Fruit fly (Drosophila melanogaster) ovary, adult (tissue): ENCODE results near the gene Pten.

Source experiments
- CG17801 ChIP-seq: fragments of 200-800 bp; optimal IDR thresholded peaks from 2 replicates; lab custom pipeline; 2019; ENCODE audit warnings: missing biosample characterization, mild to moderate bottlenecking, missing genetic modification characterization, moderate library complexity; ENCODE audit not compliant: partially characterized antibody

Pten gene

DNA sequence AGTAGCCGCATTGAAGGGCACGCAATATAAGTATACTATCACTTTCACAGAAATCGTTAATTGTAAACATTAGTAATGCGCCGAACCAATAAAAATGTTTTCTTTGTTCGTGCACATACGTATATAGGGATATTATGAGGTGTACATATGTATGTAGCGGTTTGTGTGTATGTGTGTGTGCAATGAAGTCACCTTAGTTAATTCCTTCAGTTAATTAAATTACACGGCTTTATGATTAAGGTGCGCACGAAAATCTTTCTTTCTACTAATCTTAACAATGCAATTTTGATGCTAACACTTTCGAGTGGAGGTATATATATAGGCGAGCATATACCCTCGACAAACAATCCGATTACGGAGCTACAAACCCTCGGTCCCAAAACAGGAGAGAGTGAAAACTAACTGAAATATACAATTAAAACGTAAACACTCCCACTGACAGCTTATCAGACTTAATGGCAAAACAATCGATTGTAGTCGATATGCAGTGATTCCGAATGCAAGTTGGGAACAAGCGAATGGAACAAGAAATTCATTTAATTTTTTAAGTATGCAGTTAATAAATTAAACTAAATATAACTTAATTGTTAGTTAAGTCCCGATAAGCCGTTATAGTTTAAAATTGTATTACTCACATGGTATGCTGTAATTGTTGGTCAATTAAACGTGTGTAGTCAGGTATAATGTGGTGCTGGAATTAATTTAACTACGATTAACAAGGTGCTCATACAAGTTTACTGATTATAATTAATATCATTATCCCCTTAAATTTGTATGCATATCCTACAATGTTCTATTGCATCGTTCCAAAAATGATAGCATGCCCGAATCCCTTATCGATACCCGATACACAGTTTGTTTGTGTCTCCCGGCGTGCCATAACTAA lies 40.1 kb downstream of the Pten start, which contains the start of the genes Npc1a and Prosalpha6:
TSS of gene Npc1a (minus strand) at position 716 of the 886 bp plus-strand sequence.
TSS of gene Prosalpha6 (plus strand) at position 851 of the 886 bp plus-strand sequence.
- TF ChIP-seq CG17801 = no peak

DNA sequence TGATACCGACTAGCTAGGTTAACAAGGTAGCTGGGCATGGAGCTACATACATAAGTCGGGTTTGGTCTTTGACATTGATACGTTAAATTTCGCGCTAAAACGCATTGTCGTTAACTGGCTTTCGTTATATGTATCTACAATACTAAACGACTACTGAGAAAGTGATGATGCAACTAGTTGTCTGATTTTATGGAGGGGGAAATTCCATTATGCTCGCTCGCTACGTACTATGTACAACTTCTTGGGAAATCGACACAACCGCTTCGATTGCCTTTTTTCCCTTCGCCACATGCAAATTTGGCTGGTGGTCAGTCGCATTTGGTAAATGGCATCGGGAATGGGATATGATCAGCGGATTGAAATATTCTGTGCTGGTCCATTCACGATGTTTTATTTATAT lies 40.8 kb downstream of the Pten start:
- no peak for TF ChIP-seq CG17801

DNA sequence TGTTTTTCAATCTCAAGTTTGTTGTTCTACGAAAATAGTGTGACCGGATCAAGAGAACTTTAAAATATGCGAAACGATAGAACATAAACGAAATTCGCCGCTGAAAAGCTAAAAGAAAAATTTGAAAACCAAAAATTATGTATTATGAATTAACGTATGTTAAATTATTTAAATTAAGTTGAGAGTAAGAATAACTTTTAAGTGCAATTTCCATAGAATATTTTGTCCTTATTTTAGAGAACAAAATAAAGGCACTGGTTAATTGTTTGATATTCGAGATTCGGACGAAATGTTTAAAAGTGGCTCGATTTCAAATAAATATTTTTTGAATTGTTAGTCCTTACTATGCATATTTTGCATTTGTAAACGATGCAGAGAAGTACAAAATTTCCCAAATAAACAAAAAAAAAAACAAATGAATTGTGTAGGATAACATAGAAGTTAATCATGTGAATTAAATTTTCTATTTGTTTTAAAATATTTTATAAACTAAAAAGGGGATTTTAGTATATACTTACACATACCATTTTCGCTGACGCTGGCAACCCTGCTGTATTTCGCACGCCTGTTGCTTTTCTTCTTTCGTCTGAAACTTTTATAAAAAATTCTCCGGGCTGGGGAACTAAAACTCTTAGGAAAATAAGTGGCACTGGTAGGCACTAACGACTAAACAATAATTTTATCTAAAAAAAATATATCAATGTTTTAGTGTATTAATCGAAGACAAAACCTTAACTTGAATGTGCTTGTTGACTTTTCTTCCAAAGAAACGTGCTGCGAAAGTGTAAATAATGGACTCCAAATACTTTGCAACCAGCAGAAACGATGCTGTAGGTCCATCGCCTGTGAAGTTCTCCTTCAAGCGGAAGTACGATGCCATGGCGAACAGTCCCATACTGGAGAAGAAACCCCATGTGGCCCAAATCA lies 50.0 kb downstream of the Pten start, which contains the start of the genes CG5727 and ath:
TSS of gene CG5727 (minus strand) at position 51 of the 927 bp plus-strand sequence.
TSS of gene ath (plus strand) at position 513 of the 927 bp plus-strand sequence.
- no peak for TF ChIP-seq CG17801

DNA sequence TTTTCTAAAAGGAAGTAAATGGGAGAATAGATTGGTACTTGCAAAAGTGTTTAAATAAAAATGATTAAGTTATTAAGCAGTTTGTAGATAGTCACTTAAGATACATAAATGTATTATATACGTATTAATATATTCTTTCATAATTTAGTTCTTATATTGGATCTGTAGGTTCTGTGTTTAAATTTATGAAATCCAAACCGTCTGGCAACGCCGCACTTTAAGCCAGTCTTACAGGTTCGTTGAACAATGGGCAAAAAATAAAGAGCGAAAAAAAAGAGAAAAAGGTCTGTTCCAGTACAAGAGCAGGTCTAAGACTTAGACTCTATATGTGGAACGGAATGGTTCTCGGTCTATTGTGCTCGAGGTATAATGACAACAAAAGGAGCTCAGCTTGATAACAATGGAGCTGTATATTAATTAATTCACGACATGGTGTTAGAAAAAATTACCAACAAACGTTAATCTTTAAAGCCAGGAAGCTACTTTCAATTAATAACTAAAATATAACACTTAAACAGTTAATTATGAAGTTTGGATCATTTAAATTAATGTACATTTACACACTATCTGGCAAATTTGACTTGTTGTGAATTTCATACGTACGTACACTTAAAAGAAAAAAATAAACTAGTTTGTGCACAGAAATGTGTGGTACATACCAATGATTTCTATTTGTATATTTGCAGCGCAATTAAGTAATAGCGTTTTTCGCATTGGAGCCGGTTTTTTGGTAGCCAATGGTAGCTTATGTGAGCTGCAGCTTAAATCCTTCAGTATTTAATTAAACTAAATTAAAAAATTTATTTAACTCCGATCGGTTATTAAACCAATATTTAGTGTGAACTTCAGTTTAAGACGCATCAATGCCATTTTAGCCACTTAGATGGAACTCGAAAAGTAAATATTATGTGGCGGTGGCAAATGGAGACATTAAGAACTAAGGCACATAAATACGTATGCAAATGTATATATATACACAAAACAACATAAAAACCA lies 51.8 kb downstream of the Pten start, which contains the start of gene CG5731:
TSS of gene CG5731 (minus strand) at position 946 of the 996 bp plus-strand sequence.
- no peak for TF ChIP-seq CG17801

DNA sequence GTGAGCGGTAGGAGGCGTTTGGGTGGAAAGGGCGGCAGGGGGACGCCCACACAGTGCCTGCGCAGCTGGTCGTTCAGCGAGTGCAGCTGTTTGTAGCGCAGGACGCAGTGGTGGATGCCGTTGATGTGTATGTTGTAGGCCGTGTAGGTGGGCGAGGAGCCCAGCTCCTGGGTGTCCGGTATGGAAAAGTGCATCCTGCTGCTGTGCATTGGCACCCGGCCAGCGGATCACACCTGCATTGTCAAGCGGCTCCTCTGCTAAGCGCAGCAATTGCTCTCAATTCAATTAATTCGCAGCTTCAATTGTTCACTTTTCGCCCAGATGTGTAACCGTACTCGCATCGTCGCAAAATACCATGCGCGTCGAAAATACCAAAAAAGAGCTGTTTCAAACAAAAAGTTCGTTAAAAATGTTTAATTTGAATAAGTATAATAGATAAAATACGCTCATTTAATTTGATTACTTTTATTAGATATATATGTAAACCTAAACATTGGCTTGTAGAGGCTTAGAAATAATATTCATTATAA lies 54.2 kb downstream of the Pten start, which contains the start of gene Snx17:
TSS of gene Snx17 (minus strand) at position 329 of the 530 bp plus-strand sequence.
- TF ChIP-seq CG17801 = no peak
